Worm (Caenorhabditis elegans) whole organism, L1 larva: ENCODE results near the gene F22E12.3.
A peak's percentile ranks its signal among the peaks of the same experiment; 100 is the strongest.

ENCODE experiments used
- ceh-82 ChIP-seq, 3 experiments: fragments of 150-350 bp in 1 of 3; sonication (generic microtip) in 2 of 3; optimal IDR thresholded peaks; 2 replicates each; lab custom pipeline; 2014 to 2017; ENCODE audit warnings: missing biosample characterization in 3 of 3, missing genetic modification characterization in 3 of 3
- isw-1 ChIP-seq: fragments of 200-800 bp; sonication (Bioruptor generic); IDR thresholded peaks from 2 replicates; pipeline ENCODE4 v1.3.6; 2022; ENCODE audit warnings: missing genetic modification characterization, missing compliant biosample characterization
- lin-14 ChIP-seq: fragments of 200-800 bp; sonication (Bioruptor generic); optimal IDR thresholded peaks from 2 replicates; lab custom pipeline; 2018; ENCODE audit warnings: mild to moderate bottlenecking, missing genetic modification characterization, moderate library complexity, missing compliant biosample characterization
- nhr-11 ChIP-seq: fragments of 150-350 bp; optimal IDR thresholded peaks from 2 replicates; lab custom pipeline; 2014; ENCODE audit warnings: missing biosample characterization, missing genetic modification characterization
- nhr-12 ChIP-seq: sonication (generic microtip); optimal IDR thresholded peaks from 2 replicates; lab custom pipeline; 2017; ENCODE audit warnings: missing biosample characterization, missing genetic modification characterization
- nhr-76 ChIP-seq: sonication (generic microtip); optimal IDR thresholded peaks from 2 replicates; lab custom pipeline; 2017; ENCODE audit warnings: missing biosample characterization, missing genetic modification characterization
- snpc-4 ChIP-seq: fragments of 150-350 bp; optimal IDR thresholded peaks from 2 replicates; lab custom pipeline; 2014; ENCODE audit warnings: missing biosample characterization, missing genetic modification characterization
- swsn-7 ChIP-seq: sonication (generic microtip); optimal IDR thresholded peaks from 2 replicates; lab custom pipeline; 2016; ENCODE audit warnings: missing genetic modification characterization, missing compliant biosample characterization
- tlp-1 ChIP-seq: fragments of 150-350 bp; optimal IDR thresholded peaks from 2 replicates; lab custom pipeline; 2014; ENCODE audit warnings: missing biosample characterization, missing genetic modification characterization
- unc-62 ChIP-seq: fragments of 150-350 bp; optimal IDR thresholded peaks from 2 replicates; lab custom pipeline; 2014; ENCODE audit warnings: missing biosample characterization, missing genetic modification reagents, missing genetic modification characterization
- zag-1 ChIP-seq: fragments of 150-350 bp; optimal IDR thresholded peaks from 2 replicates; lab custom pipeline; 2014; ENCODE audit warnings: missing biosample characterization, missing genetic modification characterization

DNA sequence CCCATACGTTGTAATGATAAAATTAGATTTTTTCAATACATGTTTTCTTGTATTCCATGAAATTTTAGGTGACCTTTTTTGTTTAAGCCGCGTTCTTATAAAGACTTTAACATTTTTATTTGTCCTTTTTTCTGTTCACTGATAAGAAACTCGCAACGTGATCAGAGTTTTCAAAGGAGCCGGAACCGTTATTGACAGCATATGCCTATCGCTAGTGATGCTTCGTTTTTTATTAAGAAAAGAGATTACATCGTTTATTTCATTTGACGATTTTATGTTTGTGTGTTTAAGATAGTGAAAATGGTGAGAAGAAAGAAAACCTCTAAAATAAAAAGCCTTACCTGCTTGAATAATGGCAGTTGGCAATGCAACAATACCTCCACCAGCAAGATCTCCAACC is 30.6 kb downstream of the F22E12.3 start:
- TF ChIP-seq nhr-12: no peak
- no peak for TF ChIP-seq isw-1 (GFP tag; lab: Robert Waterston, UW)
- TF ChIP-seq nhr-76 (tag; lab: Kevin White, UChicago): no peak
- TF ChIP-seq snpc-4 (tag; lab: Kevin White, UChicago): no peak
- no peak for TF ChIP-seq tlp-1 (tag; lab: Kevin White, UChicago)
- TF ChIP-seq lin-14 (GFP tag; lab: Kevin White, UChicago): peak; percentile 20
- TF ChIP-seq unc-62 (GFP tag; lab: Kevin White, UChicago): no peak
- no peak for TF ChIP-seq nhr-11 (tag; lab: Kevin White, UChicago)
- no peak for TF ChIP-seq ceh-82 (tag; optimal IDR thresholded peaks at IDR 0.05; lab: Kevin White, UChicago)
- TF ChIP-seq swsn-7: no peak
- TF ChIP-seq zag-1: no peak
